Worm (Caenorhabditis elegans): ENCODE results near the gene bris-1.
A peak's percentile ranks its signal among the peaks of the same experiment; 100 is the strongest.

bris-1 gene

DNA sequence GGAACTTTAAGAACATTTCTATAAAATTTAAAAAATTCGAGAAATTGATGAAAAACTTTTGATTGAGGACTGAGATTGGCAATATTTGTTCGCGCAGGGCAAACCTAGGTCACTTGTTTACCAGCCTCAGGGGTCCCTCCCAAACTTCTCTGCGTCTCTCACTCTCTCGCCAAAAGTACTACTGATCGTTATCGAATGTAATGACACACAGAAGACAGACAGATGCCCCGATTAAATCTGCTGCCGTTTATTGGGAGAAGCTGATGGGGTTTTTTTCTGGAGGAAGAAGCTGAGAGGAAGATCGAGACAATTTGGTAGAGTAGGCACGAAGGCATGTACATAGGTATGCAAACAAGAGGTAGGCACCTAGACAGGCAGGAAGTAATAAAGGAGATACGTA, 6.3 kb upstream of the bris-1 start (continued):
- no peak for TF ChIP-seq ces-1 (GFP tag; optimal IDR thresholded peaks at IDR 0.05)
- no peak for TF ChIP-seq bed-3 (GFP tag; optimal IDR thresholded peaks at IDR 0.05)
- peak; percentile 4 for TF ChIP-seq nhr-2 (tag; optimal IDR thresholded peaks at IDR 0.05)
- TF ChIP-seq ceh-43 (GFP tag; optimal IDR thresholded peaks at IDR 0.05), result no peak
- no peak for TF ChIP-seq ceh-39 (tag; optimal IDR thresholded peaks at IDR 0.05)

DNA sequence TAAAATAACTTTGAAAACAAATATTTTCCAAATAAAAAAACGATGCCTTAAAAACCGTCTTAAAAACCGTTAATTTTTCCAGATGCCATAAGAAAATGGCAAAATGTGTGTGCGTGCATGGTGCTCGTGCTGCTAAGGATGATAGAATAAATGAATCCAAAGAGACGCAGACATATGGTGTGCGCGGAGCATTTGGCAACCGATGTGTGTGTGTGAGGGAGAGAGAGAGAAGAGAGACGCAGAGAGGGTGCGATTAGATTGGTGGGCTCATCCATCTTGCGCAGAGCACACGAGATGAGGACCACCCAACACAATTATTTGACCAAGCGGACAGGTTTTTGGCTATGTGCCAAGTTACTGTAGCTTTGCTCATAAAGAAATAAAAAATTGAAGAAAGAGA, 5.6 kb upstream of the bris-1 start:
- no peak for TF ChIP-seq bed-3 (GFP tag; optimal IDR thresholded peaks at IDR 0.05)
- peak; percentile 40 for TF ChIP-seq lin-32 (GFP tag; optimal IDR thresholded peaks at IDR 0.05)
- TF ChIP-seq drap-1 (GFP tag; optimal IDR thresholded peaks at IDR 0.05), result no peak
- no peak for TF ChIP-seq elt-3 (tag; optimal IDR thresholded peaks at IDR 0.05)
- TF ChIP-seq sem-2 (GFP tag; optimal IDR thresholded peaks at IDR 0.05), result no peak
- peak; percentile 40 for TF ChIP-seq sptf-1 (tag; optimal IDR thresholded peaks at IDR 0.05)
- no peak for TF ChIP-seq tbx-8 (GFP tag; optimal IDR thresholded peaks at IDR 0.05)
- no peak for TF ChIP-seq zip-8 (tag; optimal IDR thresholded peaks at IDR 0.05)
- TF ChIP-seq M03D4.4 (tag; optimal IDR thresholded peaks at IDR 0.05), result peak; percentile 16
- TF ChIP-seq ceh-43 (GFP tag; optimal IDR thresholded peaks at IDR 0.05), result no peak
- no peak for TF ChIP-seq ham-2 (GFP tag; optimal IDR thresholded peaks at IDR 0.05)
- no peak for TF ChIP-seq nhr-28 (tag; optimal IDR thresholded peaks at IDR 0.05)
- TF ChIP-seq unc-39 (tag; optimal IDR thresholded peaks at IDR 0.05), result no peak
- TF ChIP-seq unc-62 (GFP tag; optimal IDR thresholded peaks at IDR 0.05), result peak; percentile 39
- peak; percentile 52 for TF ChIP-seq lin-13 (tag; optimal IDR thresholded peaks at IDR 0.05)
- no peak for TF ChIP-seq ceh-83 (GFP tag; optimal IDR thresholded peaks at IDR 0.05)
- TF ChIP-seq ces-1 (GFP tag; optimal IDR thresholded peaks at IDR 0.05), result peak; percentile 96
- peak; percentile 9 for TF ChIP-seq nhr-237 (tag; optimal IDR thresholded peaks at IDR 0.05)
- peak; percentile 50 for TF ChIP-seq unc-120 (tag; optimal IDR thresholded peaks at IDR 0.05; ENCODE audit: poor library complexity, severe bottlenecking)
- peak; percentile 60 for TF ChIP-seq pha-4 (tag; optimal IDR thresholded peaks at IDR 0.05)
- TF ChIP-seq mab-5 (tag; optimal IDR thresholded peaks at IDR 0.05), result no peak
- TF ChIP-seq nhr-2 (tag; optimal IDR thresholded peaks at IDR 0.05), result peak; percentile 45
- no peak for TF ChIP-seq nhr-12 (tag; optimal IDR thresholded peaks at IDR 0.05)
- TF ChIP-seq cnd-1 (tag; optimal IDR thresholded peaks at IDR 0.05), result no peak
- peak; percentile 25 for TF ChIP-seq mep-1 (tag; optimal IDR thresholded peaks at IDR 0.05)
- no peak for TF ChIP-seq nhr-76 (tag; optimal IDR thresholded peaks at IDR 0.05)
- peak; percentile 54 for TF ChIP-seq mls-2 (tag; optimal IDR thresholded peaks at IDR 0.05)
- no peak for TF ChIP-seq snpc-4 (tag; optimal IDR thresholded peaks at IDR 0.05)
- TF ChIP-seq elt-1 (tag; optimal IDR thresholded peaks at IDR 0.05; ENCODE audit: borderline replicate concordance, insufficient read depth), result no peak
- no peak for TF ChIP-seq lsy-2 (tag; optimal IDR thresholded peaks at IDR 0.05)
- peak; percentile 53 for TF ChIP-seq hlh-1 (tag; optimal IDR thresholded peaks at IDR 0.05)
- TF ChIP-seq ztf-11 (tag; optimal IDR thresholded peaks at IDR 0.05), result no peak
- no peak for TF ChIP-seq flh-1 (GFP tag; optimal IDR thresholded peaks at IDR 0.05)
- TF ChIP-seq ceh-39 (tag; optimal IDR thresholded peaks at IDR 0.05), result peak; percentile 48
- TF ChIP-seq blmp-1 (tag; optimal IDR thresholded peaks at IDR 0.05), result no peak

DNA sequence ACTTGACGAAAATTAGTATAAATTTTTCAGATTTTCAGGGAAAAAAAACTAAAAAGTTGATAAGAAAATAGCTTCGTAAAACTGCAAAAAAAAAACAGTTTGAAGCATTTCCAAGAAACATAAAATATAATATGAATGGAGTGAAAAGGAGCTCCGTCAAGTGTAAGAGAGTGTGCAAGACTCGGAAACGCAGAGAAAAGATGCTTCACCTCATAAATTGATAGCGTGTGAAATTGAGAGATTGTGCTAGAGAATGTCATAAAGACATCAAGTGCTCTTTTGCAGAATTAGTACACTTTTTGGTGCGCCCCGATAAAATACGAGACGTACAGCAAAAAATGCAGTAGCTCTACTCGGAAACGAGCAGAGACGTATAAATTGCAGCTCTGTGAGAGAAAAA, 2.4 kb upstream of the bris-1 start:
- TF ChIP-seq nhr-237 (tag; optimal IDR thresholded peaks at IDR 0.05) (no peak), sem-2 (GFP tag; optimal IDR thresholded peaks at IDR 0.05) (no peak), mab-5 (tag; optimal IDR thresholded peaks at IDR 0.05) (no peak), ces-1 (GFP tag; optimal IDR thresholded peaks at IDR 0.05) (no peak)

DNA sequence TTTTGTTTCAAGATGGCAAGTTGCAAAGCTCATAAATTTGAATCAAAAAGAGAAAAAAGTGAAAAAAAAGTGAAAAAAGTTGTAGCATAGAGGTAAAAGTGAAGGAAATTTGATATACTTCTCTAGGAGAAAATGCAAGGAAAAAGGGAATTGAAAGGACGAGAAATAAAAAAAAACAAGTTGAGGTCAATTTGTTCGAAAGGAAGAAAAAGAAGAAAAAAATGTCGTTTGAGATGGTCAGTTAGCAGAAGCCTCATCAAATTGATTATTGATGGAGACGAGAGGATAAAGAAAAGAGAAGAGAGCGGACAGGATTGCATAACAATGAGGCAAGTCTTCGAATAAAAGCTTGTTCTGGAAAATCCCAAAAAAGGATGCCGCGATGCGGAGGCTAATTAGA, 1.0 kb upstream of the bris-1 start:
- TF ChIP-seq M03D4.4 (tag; optimal IDR thresholded peaks at IDR 0.05), result no peak
- no peak for TF ChIP-seq nhr-2 (tag; optimal IDR thresholded peaks at IDR 0.05)
- TF ChIP-seq zip-8 (tag; optimal IDR thresholded peaks at IDR 0.05), result no peak
- TF ChIP-seq unc-62 (GFP tag; optimal IDR thresholded peaks at IDR 0.05), result no peak
- no peak for TF ChIP-seq ceh-39 (tag; optimal IDR thresholded peaks at IDR 0.05)
- no peak for TF ChIP-seq mab-5 (tag; optimal IDR thresholded peaks at IDR 0.05)
- no peak for TF ChIP-seq bed-3 (GFP tag; optimal IDR thresholded peaks at IDR 0.05)
- peak; percentile 2 for TF ChIP-seq ces-1 (GFP tag; optimal IDR thresholded peaks at IDR 0.05)

Data from whole organism, mixed stage, embryonic.